Worm (Caenorhabditis elegans) whole organism, midembryonic: ENCODE measurements around the gene F26F12.4.

Source experiments
- T22C8.4 ChIP-seq: fragments of 200-800 bp; sonication (Bioruptor generic); IDR thresholded peaks from 2 replicates; pipeline ENCODE4 v1.3.6; 2022; ENCODE audit warnings: missing genetic modification characterization, missing compliant biosample characterization
- cog-1 ChIP-seq: sonication (generic microtip); optimal IDR thresholded peaks from 2 replicates; lab custom pipeline; 2016; ENCODE audit warnings: missing genetic modification characterization, missing compliant biosample characterization
- flt-1 ChIP-seq: fragments of 200-800 bp; sonication (Bioruptor generic); IDR thresholded peaks from 2 replicates; pipeline ENCODE4 v1.3.6; 2022; ENCODE audit warnings: missing genetic modification characterization, missing compliant biosample characterization
- klf-2 ChIP-seq: fragments of 200-800 bp; sonication (Bioruptor generic); conservative IDR thresholded peaks from 2 replicates; pipeline ENCODE4 v1.3.6; 2022; ENCODE audit warnings: missing genetic modification reagents, missing genetic modification characterization, missing compliant biosample characterization
- med-1 ChIP-seq: sonication (generic microtip); optimal IDR thresholded peaks from 2 replicates; lab custom pipeline; 2017; ENCODE audit warnings: missing genetic modification characterization, mild to moderate bottlenecking, missing compliant biosample characterization, antibody characterized with exemption, missing genetic modification reagents; ENCODE audit not compliant: insufficient read depth
- ref-1 ChIP-seq: fragments of 200-800 bp; sonication (Bioruptor generic); conservative IDR thresholded peaks from 2 replicates; pipeline ENCODE4 v1.3.6; 2022; ENCODE audit warnings: missing genetic modification reagents, missing genetic modification characterization, missing compliant biosample characterization
- ztf-23 ChIP-seq: fragments of 200-800 bp; sonication (Bioruptor generic); IDR thresholded peaks from 2 replicates; pipeline ENCODE4 v1.3.6; 2022; ENCODE audit warnings: missing genetic modification reagents, missing genetic modification characterization, missing compliant biosample characterization
- ztf-29 ChIP-seq: fragments of 200-800 bp; sonication (Bioruptor generic); IDR thresholded peaks from 2 replicates; pipeline ENCODE4 v1.3.6; 2022; ENCODE audit warnings: missing genetic modification reagents, missing genetic modification characterization, missing compliant biosample characterization

DNA sequence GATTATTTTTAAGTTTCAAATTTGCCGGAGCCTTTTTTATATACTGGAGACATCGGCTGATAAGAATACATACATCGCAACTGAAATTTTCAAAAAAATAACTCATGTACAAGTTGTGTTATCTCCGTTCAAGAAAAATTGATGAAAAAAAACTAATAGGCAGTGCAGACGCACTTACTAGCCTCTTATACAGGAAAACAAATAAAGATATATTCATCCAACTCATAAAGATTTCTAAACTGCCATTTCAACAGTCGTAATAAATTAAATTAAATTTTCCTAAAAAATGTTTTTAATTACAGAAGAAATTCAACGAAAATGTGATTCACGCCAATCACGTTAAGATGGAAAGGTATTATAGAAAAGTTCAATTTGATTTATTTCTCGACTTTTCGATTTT is 32.7 kb upstream of the F26F12.4 start, which contains the start of gene C04E6.5:
- TF ChIP-seq ref-1 (GFP tag; lab: Robert Waterston, UW): no peak
- no peak for TF ChIP-seq cog-1
- no peak for TF ChIP-seq flt-1 (GFP tag; lab: Robert Waterston, UW)
- TF ChIP-seq T22C8.4 (GFP tag; lab: Robert Waterston, UW): no peak
- TF ChIP-seq ztf-23 (GFP tag; lab: Robert Waterston, UW): no peak
- TF ChIP-seq klf-2 (GFP tag; lab: Robert Waterston, UW): no peak
- TF ChIP-seq med-1: no peak
- no peak for TF ChIP-seq ztf-29 (GFP tag; lab: Robert Waterston, UW)
